Worm (Caenorhabditis elegans) whole organism, midembryonic: ENCODE measurements around the gene nlp-36.

ENCODE experiments used
- T22C8.4 ChIP-seq: fragments of 200-800 bp; sonication (Bioruptor generic); IDR thresholded peaks from 2 replicates; pipeline ENCODE4 v1.3.6; 2022; ENCODE audit warnings: missing genetic modification characterization, missing compliant biosample characterization
- cog-1 ChIP-seq: sonication (generic microtip); optimal IDR thresholded peaks from 2 replicates; lab custom pipeline; 2016; ENCODE audit warnings: missing genetic modification characterization, missing compliant biosample characterization
- flt-1 ChIP-seq: fragments of 200-800 bp; sonication (Bioruptor generic); IDR thresholded peaks from 2 replicates; pipeline ENCODE4 v1.3.6; 2022; ENCODE audit warnings: missing genetic modification characterization, missing compliant biosample characterization
- klf-2 ChIP-seq: fragments of 200-800 bp; sonication (Bioruptor generic); conservative IDR thresholded peaks from 2 replicates; pipeline ENCODE4 v1.3.6; 2022; ENCODE audit warnings: missing genetic modification reagents, missing genetic modification characterization, missing compliant biosample characterization
- med-1 ChIP-seq: sonication (generic microtip); optimal IDR thresholded peaks from 2 replicates; lab custom pipeline; 2017; ENCODE audit warnings: missing genetic modification characterization, mild to moderate bottlenecking, missing compliant biosample characterization, antibody characterized with exemption, missing genetic modification reagents; ENCODE audit not compliant: insufficient read depth
- ref-1 ChIP-seq: fragments of 200-800 bp; sonication (Bioruptor generic); conservative IDR thresholded peaks from 2 replicates; pipeline ENCODE4 v1.3.6; 2022; ENCODE audit warnings: missing genetic modification reagents, missing genetic modification characterization, missing compliant biosample characterization
- tab-1 ChIP-seq: fragments of 200-800 bp; sonication (Bioruptor generic); IDR thresholded peaks from 2 replicates; pipeline ENCODE4 v1.3.6; 2022; ENCODE audit warnings: missing genetic modification characterization, missing compliant biosample characterization
- ztf-23 ChIP-seq: fragments of 200-800 bp; sonication (Bioruptor generic); IDR thresholded peaks from 2 replicates; pipeline ENCODE4 v1.3.6; 2022; ENCODE audit warnings: missing genetic modification reagents, missing genetic modification characterization, missing compliant biosample characterization
- ztf-29 ChIP-seq: fragments of 200-800 bp; sonication (Bioruptor generic); IDR thresholded peaks from 2 replicates; pipeline ENCODE4 v1.3.6; 2022; ENCODE audit warnings: missing genetic modification reagents, missing genetic modification characterization, missing compliant biosample characterization

Gene nlp-36

ce11 chrIII:9490783-9491547, 2.4 kb downstream of the nlp-36 start, which contains the start of the genes dars-1 and ctr-9:
Gene dars-1 (minus strand): TSS chrIII:9491215.
Gene ctr-9 (plus strand): TSS chrIII:9491396.
- no peak for TF ChIP-seq ztf-23
- no peak for TF ChIP-seq cog-1

DNA sequence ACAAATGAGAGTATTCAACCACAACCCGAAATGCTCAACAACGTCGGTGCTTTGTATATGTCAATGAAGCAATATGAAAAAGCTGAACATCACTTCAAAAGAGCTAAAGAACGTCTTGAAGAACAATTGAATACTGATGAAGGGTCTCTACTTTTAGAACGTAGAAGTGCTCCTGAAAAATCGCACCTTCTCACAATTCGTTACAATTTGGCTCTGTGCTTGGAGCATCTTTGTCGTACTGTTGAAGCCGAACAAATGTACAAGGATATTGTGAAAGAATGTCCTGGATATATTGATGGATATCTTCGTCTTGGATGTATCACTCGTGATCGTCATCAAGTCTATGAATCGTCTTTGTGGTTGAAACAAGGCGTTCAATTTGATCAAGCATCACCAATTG, 5.7 kb downstream of the nlp-36 start:
- TF ChIP-seq ztf-29 (no peak), klf-2 (no peak), ref-1 (GFP tag; lab: Robert Waterston, UW) (no peak), tab-1 (GFP tag; lab: Robert Waterston, UW) (no peak), ztf-23 (no peak), cog-1 (no peak), T22C8.4 (GFP tag; lab: Robert Waterston, UW) (no peak), med-1 (GFP tag; lab: Kevin White, UChicago) (no peak), flt-1 (no peak)

DNA sequence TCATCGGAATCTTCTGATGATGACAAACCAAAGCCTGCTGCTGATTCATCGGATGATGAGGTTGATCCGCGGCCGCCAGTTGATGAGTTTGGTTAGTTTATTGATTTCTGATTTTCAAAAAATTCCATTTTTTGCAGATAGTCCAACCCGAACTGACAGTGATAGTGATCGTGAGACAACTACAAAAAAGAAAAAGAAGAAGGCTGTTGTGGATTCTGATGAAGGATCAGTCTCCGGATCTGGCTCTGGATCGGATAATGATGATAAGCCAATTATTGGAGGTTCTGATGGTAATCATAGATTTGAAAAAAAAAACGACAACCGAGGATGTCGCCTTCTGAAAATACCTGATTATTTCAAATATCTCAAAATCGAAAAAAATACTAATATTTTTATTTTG, 7.6 kb downstream of the nlp-36 start:
- TF ChIP-seq flt-1 (no peak), ztf-29 (no peak), med-1 (GFP tag; lab: Kevin White, UChicago) (no peak), T22C8.4 (GFP tag; lab: Robert Waterston, UW) (no peak), ztf-23 (no peak), klf-2 (no peak), tab-1 (GFP tag; lab: Robert Waterston, UW) (no peak), ref-1 (GFP tag; lab: Robert Waterston, UW) (no peak), cog-1 (no peak)

DNA sequence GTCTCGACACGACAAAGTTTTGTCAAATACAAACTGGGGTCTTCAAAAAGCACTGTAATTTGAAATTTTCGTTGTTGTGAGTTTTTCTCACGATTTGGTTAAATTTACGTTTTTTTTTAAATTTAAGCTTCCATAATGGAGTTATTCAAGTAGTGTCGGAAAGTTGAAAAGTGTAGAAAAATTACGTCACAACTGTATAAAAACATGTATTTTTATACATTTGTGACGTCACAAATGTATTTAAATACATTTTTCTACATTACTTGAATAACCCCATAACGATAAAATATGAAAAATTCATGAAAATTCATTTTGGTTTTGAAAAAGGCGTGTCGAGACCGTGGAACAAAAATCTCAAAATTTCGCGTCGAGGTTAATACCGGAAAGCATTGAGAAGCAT, 8.9 kb downstream of the nlp-36 start:
- TF ChIP-seq ztf-23 = no peak
- no peak for TF ChIP-seq klf-2
- no peak for TF ChIP-seq ztf-29
- TF ChIP-seq ref-1 (GFP tag; lab: Robert Waterston, UW) = no peak
- no peak for TF ChIP-seq flt-1
- TF ChIP-seq med-1 (GFP tag; lab: Kevin White, UChicago) = no peak
- TF ChIP-seq T22C8.4 (GFP tag; lab: Robert Waterston, UW) = no peak
- TF ChIP-seq tab-1 (GFP tag; lab: Robert Waterston, UW) = no peak
- TF ChIP-seq cog-1 = no peak

DNA sequence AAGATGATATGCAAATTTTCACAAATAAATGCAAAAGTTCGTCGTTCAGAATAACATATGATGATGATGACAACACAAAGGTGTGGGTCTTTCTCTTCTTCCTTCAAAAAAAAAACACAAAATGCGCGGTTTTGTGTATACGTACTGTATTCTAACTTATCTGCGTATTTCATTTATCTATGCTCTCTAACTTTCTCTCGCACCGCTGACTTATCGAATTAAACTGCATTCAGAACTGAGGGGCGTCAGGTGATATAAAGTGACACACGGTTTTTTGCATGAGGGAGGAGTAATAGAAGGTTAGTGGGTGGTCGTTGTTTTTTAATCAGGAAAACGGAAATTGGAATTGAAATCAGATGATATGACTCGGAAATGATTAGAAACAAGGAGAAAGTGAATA, 11.7 kb downstream of the nlp-36 start, which contains the start of gene sod-4:
sod-4 (minus strand) TSS at position 109 of the 400 bp plus-strand sequence.
- TF ChIP-seq T22C8.4 (GFP tag; lab: Robert Waterston, UW) (no peak), ztf-29 (no peak), tab-1 (GFP tag; lab: Robert Waterston, UW) (no peak), med-1 (GFP tag; lab: Kevin White, UChicago) (no peak), ref-1 (GFP tag; lab: Robert Waterston, UW) (no peak), klf-2 (no peak), ztf-23 (no peak), cog-1 (no peak), flt-1 (no peak)

DNA sequence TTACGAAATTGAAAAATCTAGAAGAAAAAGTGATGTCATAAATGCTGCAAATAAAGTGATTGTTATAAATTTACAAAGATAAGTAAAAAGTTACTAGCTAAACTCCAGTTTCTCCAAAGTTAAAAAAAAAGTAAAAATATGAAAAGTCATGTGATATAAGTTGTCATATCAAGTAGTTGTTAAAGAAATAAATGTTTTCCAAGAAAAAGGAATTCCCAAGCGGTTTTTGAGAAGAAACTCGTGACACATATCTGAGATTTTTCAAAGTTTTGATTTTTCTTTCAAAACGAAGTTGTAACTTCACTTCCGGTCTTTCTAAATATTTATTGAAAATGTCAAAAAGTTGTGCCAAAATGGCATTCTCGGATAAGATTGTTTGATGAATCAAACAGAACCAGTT, 12.5 kb downstream of the nlp-36 start:
- TF ChIP-seq ref-1 (GFP tag; lab: Robert Waterston, UW) (no peak), med-1 (GFP tag; lab: Kevin White, UChicago) (no peak), T22C8.4 (GFP tag; lab: Robert Waterston, UW) (no peak), ztf-29 (no peak), klf-2 (no peak), cog-1 (no peak), ztf-23 (no peak), flt-1 (no peak), tab-1 (GFP tag; lab: Robert Waterston, UW) (no peak)

DNA sequence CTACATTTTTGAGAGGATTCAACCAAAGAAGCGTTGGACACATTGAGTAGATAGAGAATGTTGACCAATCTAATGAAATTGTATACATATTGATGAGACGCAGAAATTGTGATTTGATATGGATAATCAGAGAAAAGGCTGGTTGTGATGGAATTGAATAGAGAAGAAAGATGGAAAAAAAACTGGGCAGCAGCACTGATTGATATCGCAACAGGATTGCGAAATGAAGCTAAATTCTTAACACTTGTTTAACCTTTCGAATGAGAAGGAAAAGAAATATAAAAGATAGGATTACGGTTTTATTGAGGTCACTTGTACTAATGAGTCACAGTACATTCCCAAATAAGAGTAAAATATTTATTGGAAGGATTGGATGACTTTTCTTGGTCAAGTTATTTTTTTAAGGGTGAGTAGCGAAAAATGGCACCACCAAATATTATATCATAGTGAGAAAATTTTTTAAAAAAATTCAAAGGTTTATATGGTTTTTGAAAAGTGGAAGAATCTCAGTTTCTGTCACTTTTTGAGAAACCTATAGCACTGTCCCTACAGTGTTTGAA, 13.7 kb downstream of the nlp-36 start:
- TF ChIP-seq flt-1 = no peak
- TF ChIP-seq cog-1 = no peak
- TF ChIP-seq ztf-23 = no peak
- no peak for TF ChIP-seq ztf-29

- no peak for TF ChIP-seq cog-1
- no peak for TF ChIP-seq flt-1
- TF ChIP-seq ref-1 (GFP tag; lab: Robert Waterston, UW) = no peak
- TF ChIP-seq klf-2 = no peak
- no peak for TF ChIP-seq T22C8.4 (GFP tag; lab: Robert Waterston, UW)
- TF ChIP-seq med-1 (GFP tag; lab: Kevin White, UChicago) = no peak
- no peak for TF ChIP-seq tab-1 (GFP tag; lab: Robert Waterston, UW)
Measured at ce11 chrIII:9504347-9504746, 15.8 kb downstream of the nlp-36 start.

DNA sequence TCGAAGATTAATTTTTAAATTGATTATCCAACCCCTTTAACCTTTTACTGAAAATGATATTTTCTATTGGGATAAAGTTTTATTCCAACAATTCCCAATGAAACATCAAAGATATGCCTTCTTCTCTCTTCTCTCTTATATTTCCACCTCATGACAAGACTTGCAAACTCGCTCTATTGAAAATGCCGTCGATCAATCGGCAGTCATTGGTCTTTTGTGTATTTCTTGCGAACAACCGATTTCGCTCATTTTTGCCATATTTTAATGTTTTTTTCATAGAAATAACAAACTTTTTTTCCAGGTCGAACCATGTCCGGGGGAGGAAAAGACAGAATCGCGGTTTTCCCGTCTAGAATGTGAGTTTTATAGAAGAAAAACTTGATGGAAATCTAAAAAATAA, 19.3 kb downstream of the nlp-36 start, which contains the start of gene vha-14:
vha-14 (plus strand) TSS at position 302 of the 400 bp plus-strand sequence.
- TF ChIP-seq ref-1 (GFP tag; lab: Robert Waterston, UW) (no peak), med-1 (GFP tag; lab: Kevin White, UChicago) (no peak), flt-1 (no peak), klf-2 (no peak), cog-1 (no peak), ztf-23 (no peak), T22C8.4 (GFP tag; lab: Robert Waterston, UW) (no peak), tab-1 (GFP tag; lab: Robert Waterston, UW) (no peak), ztf-29 (no peak)

DNA sequence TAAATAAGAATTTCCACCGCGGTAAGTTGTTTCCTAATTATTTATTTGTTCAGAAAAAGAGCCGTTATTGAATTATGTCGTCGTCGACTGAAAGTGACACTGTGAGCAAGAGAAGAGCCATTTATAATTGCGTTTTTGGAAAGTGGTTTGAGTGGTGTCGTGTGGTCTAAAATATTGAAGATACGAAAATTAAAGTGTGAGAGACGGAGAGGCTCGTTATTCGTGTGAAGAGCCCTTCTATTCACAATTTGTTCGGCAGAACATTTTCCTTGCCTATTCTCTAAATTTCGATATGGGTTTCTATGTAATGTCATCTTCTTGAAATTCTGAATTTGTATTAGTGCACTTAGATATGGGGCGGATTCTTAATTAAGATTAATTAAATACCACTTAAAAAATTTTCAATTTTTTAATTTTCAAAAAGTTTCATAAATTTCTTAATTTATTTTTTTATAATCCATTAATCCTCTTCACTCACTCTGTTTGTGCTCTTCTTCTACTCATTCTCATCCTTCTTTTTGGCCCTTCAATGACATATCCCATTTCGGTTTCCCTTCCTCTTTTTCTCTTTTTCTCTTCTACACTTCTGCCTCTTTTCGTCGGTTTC, 21.3 kb downstream of the nlp-36 start:
- TF ChIP-seq ztf-23 (no peak), T22C8.4 (GFP tag; lab: Robert Waterston, UW) (no peak), ref-1 (GFP tag; lab: Robert Waterston, UW) (no peak), ztf-29 (no peak), cog-1 (no peak), med-1 (GFP tag; lab: Kevin White, UChicago) (no peak), tab-1 (GFP tag; lab: Robert Waterston, UW) (no peak), klf-2 (no peak), flt-1 (no peak)
